Worm (Caenorhabditis elegans): ENCODE results near the gene nhr-168.

Gene nhr-168

ce11 chrV:13342235-13342634 lies 8.6 kb upstream of the nhr-168 start:
- TF ChIP-seq dsc-1 (tag; optimal IDR thresholded peaks at IDR 0.05) (peak; percentile 76), mef-2 (tag; optimal IDR thresholded peaks at IDR 0.05) (no peak)

ce11 chrV:13339633-13340290 lies 6.1 kb upstream of the nhr-168 start, which contains the start of the genes str-4 and lgc-48:
str-4 (minus strand) TSS chrV:13339733.
lgc-48 (plus strand) TSS chrV:13340240.
- TF ChIP-seq nhr-76 (tag; optimal IDR thresholded peaks at IDR 0.05) (no peak), fkh-4 (tag; optimal IDR thresholded peaks at IDR 0.05; ENCODE audit: borderline replicate concordance) (no peak), nhr-84 (tag; optimal IDR thresholded peaks at IDR 0.05) (no peak), fkh-10 (GFP tag; optimal IDR thresholded peaks at IDR 0.05) (no peak), nhr-85 (tag) (no peak)

- TF ChIP-seq ces-1 (GFP tag; optimal IDR thresholded peaks at IDR 0.05) = no peak
- TF ChIP-seq ztf-11 (tag; optimal IDR thresholded peaks at IDR 0.05) = no peak
- TF ChIP-seq vab-15 (tag; optimal IDR thresholded peaks at IDR 0.05) = no peak
- no peak for TF ChIP-seq elt-3 (tag; optimal IDR thresholded peaks at IDR 0.05)
- no peak for TF ChIP-seq zag-1 (tag; optimal IDR thresholded peaks at IDR 0.05)
- TF ChIP-seq C04F5.9 (tag; optimal IDR thresholded peaks at IDR 0.05) = no peak
- no peak for TF ChIP-seq pax-3 (tag; optimal IDR thresholded peaks at IDR 0.05)
- TF ChIP-seq lin-15B (tag; optimal IDR thresholded peaks at IDR 0.05) = no peak
- no peak for TF ChIP-seq pag-3 (tag; optimal IDR thresholded peaks at IDR 0.05; ENCODE audit: borderline replicate concordance, insufficient read depth)
- TF ChIP-seq ceh-90 (tag; optimal IDR thresholded peaks at IDR 0.05) = no peak
- no peak for TF ChIP-seq ama-1 (optimal IDR thresholded peaks at IDR 0.05)
Observed at ce11 chrV:13338037-13338436, 4.4 kb upstream of the nhr-168 start.

- TF ChIP-seq hpl-2 (GFP tag; optimal IDR thresholded peaks at IDR 0.05) = no peak
- peak; percentile 21 for TF ChIP-seq blmp-1 (tag; optimal IDR thresholded peaks at IDR 0.05)
- peak; percentile 26 for TF ChIP-seq mep-1 (tag; optimal IDR thresholded peaks at IDR 0.05)
Observed at ce11 chrV:13335883-13336419, 2.3 kb upstream of the nhr-168 start, which contains the start of gene C50B6.9. C50B6.9 (plus strand) TSS chrV:13336369.

ce11 chrV:13334447-13334846 lies 776 bp upstream of the nhr-168 start:
- TF ChIP-seq nhr-47 (tag; optimal IDR thresholded peaks at IDR 0.05) (no peak), lin-35 (GFP tag; optimal IDR thresholded peaks at IDR 0.05) (peak in 1 of 2 experiments; percentile 4), rnt-1 (tag; optimal IDR thresholded peaks at IDR 0.05) (peak; percentile 7), swsn-7 (tag; optimal IDR thresholded peaks at IDR 0.05) (no peak), mdl-1 (tag; optimal IDR thresholded peaks at IDR 0.05) (peak in 1 of 2 experiments; percentile 11), lin-14 (GFP tag; optimal IDR thresholded peaks at IDR 0.05) (peak; percentile 3), nhr-71 (tag; optimal IDR thresholded peaks at IDR 0.05) (peak; percentile 19), zag-1 (tag; optimal IDR thresholded peaks at IDR 0.05) (no peak), isw-1 (GFP tag; IDR thresholded peaks at IDR 0.05) (no peak), sox-4 (tag; optimal IDR thresholded peaks at IDR 0.05) (no peak), mef-2 (tag; optimal IDR thresholded peaks at IDR 0.05) (no peak), nhr-85 (tag) (peak; percentile 18), F16B12.6 (tag; optimal IDR thresholded peaks at IDR 0.05) (no peak), C34B4.2 (tag; optimal IDR thresholded peaks at IDR 0.05) (no peak), nhr-20 (tag; optimal IDR thresholded peaks at IDR 0.05) (peak; percentile 11), fkh-8 (tag; optimal IDR thresholded peaks at IDR 0.05) (peak; percentile 27)
